Worm (Caenorhabditis elegans) whole organism, late embryonic: ENCODE data around the gene srj-38.
"Not testable (repeated sequence)": the region's sequence is repeated elsewhere in the genome, so short reads cannot be mapped to it uniquely, and the experiment has no call there.

Experiments used
- C38D4.7 ChIP-seq: fragments of 200-800 bp; sonication (Bioruptor generic); optimal IDR thresholded peaks from 2 replicates; lab custom pipeline; 2018; ENCODE audit warnings: mild to moderate bottlenecking, missing genetic modification characterization, moderate library complexity, missing compliant biosample characterization
- K02D7.2 ChIP-seq: sonication (generic microtip); optimal IDR thresholded peaks from 2 replicates; lab custom pipeline; 2017; ENCODE audit warnings: mild to moderate bottlenecking, missing genetic modification characterization, missing compliant biosample characterization
- K09A11.1 ChIP-seq: sonication (generic microtip); optimal IDR thresholded peaks from 2 replicates; lab custom pipeline; 2017; ENCODE audit warnings: antibody characterized with exemption, mild to moderate bottlenecking, missing genetic modification characterization, missing compliant biosample characterization; ENCODE audit not compliant: insufficient read depth
- ahr-1 ChIP-seq: sonication (generic microtip); optimal IDR thresholded peaks from 2 replicates; lab custom pipeline; 2016; ENCODE audit warnings: missing genetic modification characterization, missing compliant biosample characterization
- ama-1 ChIP-seq: fragments of 150-350 bp; optimal IDR thresholded peaks from 2 replicates; lab custom pipeline; 2014
- ceh-2 ChIP-seq: sonication (generic microtip); optimal IDR thresholded peaks from 2 replicates; lab custom pipeline; 2016; ENCODE audit warnings: missing genotype, missing genetic modification characterization, missing compliant biosample characterization
- ceh-24 ChIP-seq: sonication (generic microtip); optimal IDR thresholded peaks from 2 replicates; lab custom pipeline; 2016; ENCODE audit warnings: mild to moderate bottlenecking, missing genetic modification characterization, missing compliant biosample characterization
- che-1 ChIP-seq: sonication (generic microtip); optimal IDR thresholded peaks from 2 replicates; lab custom pipeline; 2016; ENCODE audit warnings: mild to moderate bottlenecking, missing genetic modification characterization, missing compliant biosample characterization
- elt-2 ChIP-seq: sonication (generic microtip); optimal IDR thresholded peaks from 2 replicates; lab custom pipeline; 2016; ENCODE audit warnings: missing genetic modification reagents, missing genetic modification characterization, missing compliant biosample characterization
- fkh-6 ChIP-seq: sonication (generic microtip); optimal IDR thresholded peaks from 2 replicates; lab custom pipeline; 2016; ENCODE audit warnings: missing genetic modification characterization, missing compliant biosample characterization
- gmeb-2 ChIP-seq: sonication (generic microtip); optimal IDR thresholded peaks from 2 replicates; lab custom pipeline; 2016; ENCODE audit warnings: missing genetic modification characterization, inconsistent platforms, missing compliant biosample characterization
- hlh-30 ChIP-seq: sonication (generic microtip); optimal IDR thresholded peaks from 2 replicates; lab custom pipeline; 2017; ENCODE audit warnings: antibody characterized with exemption, missing genetic modification characterization, missing compliant biosample characterization; ENCODE audit not compliant: insufficient read depth
- nhr-232 ChIP-seq: sonication (generic microtip); optimal IDR thresholded peaks from 2 replicates; lab custom pipeline; 2016; ENCODE audit warnings: missing genetic modification characterization, missing compliant biosample characterization
- pha-4 ChIP-seq: fragments of 150-350 bp; optimal IDR thresholded peaks from 2 replicates; lab custom pipeline; 2018; ENCODE audit warnings: missing biosample characterization, missing genetic modification reagents, missing genetic modification characterization
- unc-86 ChIP-seq: sonication (generic microtip); optimal IDR thresholded peaks from 2 replicates; lab custom pipeline; 2016; ENCODE audit warnings: missing genetic modification characterization, missing compliant biosample characterization

srj-38 gene

ce11 chrV:847521-847920, 36.7 kb downstream of the srj-38 start, which contains the start of gene srbc-13:
Gene srbc-13, plus strand, starts transcription at chrV:847821.
- TF ChIP-seq fkh-6, result no peak

DNA sequence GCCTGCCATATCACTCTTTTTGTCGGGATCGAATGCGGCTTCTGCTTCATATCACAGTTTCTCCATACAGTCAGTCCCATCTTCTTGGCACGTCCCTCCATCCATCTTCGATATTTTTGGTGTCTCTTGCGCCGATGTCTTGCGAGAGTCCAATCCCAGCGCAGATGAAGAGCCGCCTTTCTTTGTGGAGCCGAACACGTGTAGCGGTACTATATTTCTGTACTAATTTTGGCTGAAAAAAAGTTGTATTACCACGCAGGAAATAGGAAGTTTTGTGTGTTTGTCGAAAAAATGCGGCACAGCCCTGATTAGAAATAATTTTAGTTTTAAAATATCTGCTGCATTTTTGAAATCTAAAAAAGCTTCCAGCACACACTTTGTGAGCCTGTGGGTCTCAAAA, 41.1 kb downstream of the srj-38 start, which contains the start of gene K09C6.8:
Gene K09C6.8, minus strand, starts transcription at position 101 of the 400 bp plus-strand sequence.
- TF ChIP-seq K02D7.2, elt-2, gmeb-2 (tag; lab: Kevin White, UChicago): not testable (repeated sequence)
- TF ChIP-seq, all 69 proteins: peak for 0; not testable (repeated sequence) for 69

- TF ChIP-seq fkh-6 (no peak), K09A11.1 (tag; lab: Kevin White, UChicago) (no peak), ceh-24 (no peak), che-1 (tag; lab: Kevin White, UChicago) (no peak), gmeb-2 (tag; lab: Kevin White, UChicago) (no peak), hlh-30 (tag; lab: Kevin White, UChicago) (no peak), pha-4 (tag; lab: Kevin White, UChicago) (no peak), ama-1 (lab: Kevin White, UChicago) (no peak)
Observed at ce11 chrV:842611-843010, 41.6 kb downstream of the srj-38 start.

DNA sequence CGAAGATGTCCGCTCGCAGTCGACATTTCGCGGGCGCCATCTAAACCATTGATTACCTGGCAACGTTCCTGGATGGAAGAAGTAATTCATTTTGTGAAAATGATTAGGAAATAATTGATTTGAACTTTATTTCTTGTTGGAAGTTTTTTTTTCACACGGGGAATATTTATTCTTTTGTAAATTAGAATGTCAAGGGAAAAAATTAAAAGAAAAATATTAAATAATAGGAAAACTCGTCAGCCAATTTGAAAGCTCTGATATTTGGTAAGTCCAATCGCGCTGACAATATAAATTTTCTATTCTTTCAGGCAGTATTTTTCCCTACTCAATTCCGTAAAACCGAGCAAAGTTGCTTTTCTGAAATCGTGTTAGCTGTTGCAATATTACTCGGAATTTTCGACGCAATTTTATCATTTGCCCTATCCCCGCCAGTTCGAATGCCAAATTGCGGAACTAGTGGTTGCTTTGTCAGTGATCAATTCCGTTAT, 45.2 kb downstream of the srj-38 start, which contains the start of the genes K09C6.7 and K09C6.10:
Gene K09C6.7, minus strand, starts transcription at position 101 of the 488 bp plus-strand sequence.
Gene K09C6.10, plus strand, starts transcription at position 438 of the 488 bp plus-strand sequence.
- TF ChIP-seq nhr-232 (tag; lab: Kevin White, UChicago); C38D4.7 (GFP tag; lab: Kevin White, UChicago); ahr-1 (tag; lab: Kevin White, UChicago): not testable (repeated sequence)

- TF ChIP-seq ceh-2 (tag; lab: Kevin White, UChicago) (no peak), K09A11.1 (tag; lab: Kevin White, UChicago) (no peak), unc-86 (tag; lab: Kevin White, UChicago) (no peak)
Observed at ce11 chrV:833368-833767, 50.9 kb downstream of the srj-38 start, which contains the start of gene F41H8.1. Gene F41H8.1, plus strand, starts transcription at chrV:833668.
